Worm (Caenorhabditis elegans) whole organism, late embryonic: ENCODE measurements around the gene F56D6.18.
"Not testable (repeated sequence)": the region's sequence is repeated elsewhere in the genome, so short reads cannot be mapped to it uniquely, and the experiment has no call there.

Experiments used
- C08G9.2 ChIP-seq: sonication (generic microtip); optimal IDR thresholded peaks from 2 replicates; lab custom pipeline; 2016; ENCODE audit warnings: mild to moderate bottlenecking, missing genetic modification characterization, moderate library complexity, missing compliant biosample characterization
- K02D7.2 ChIP-seq: sonication (generic microtip); optimal IDR thresholded peaks from 2 replicates; lab custom pipeline; 2017; ENCODE audit warnings: mild to moderate bottlenecking, missing genetic modification characterization, missing compliant biosample characterization
- Y22D7AL.16 ChIP-seq: sonication (generic microtip); optimal IDR thresholded peaks from 2 replicates; lab custom pipeline; 2016; ENCODE audit warnings: missing genetic modification characterization, missing compliant biosample characterization
- ahr-1 ChIP-seq: sonication (generic microtip); optimal IDR thresholded peaks from 2 replicates; lab custom pipeline; 2016; ENCODE audit warnings: missing genetic modification characterization, missing compliant biosample characterization
- ama-1 ChIP-seq: fragments of 150-350 bp; optimal IDR thresholded peaks from 2 replicates; lab custom pipeline; 2014
- ceh-14 ChIP-seq: sonication (generic microtip); optimal IDR thresholded peaks from 2 replicates; lab custom pipeline; 2016; ENCODE audit warnings: missing genotype, missing genetic modification characterization, missing compliant biosample characterization
- ceh-22 ChIP-seq: sonication (generic microtip); optimal IDR thresholded peaks from 2 replicates; lab custom pipeline; 2017; ENCODE audit warnings: missing biosample characterization, missing genetic modification characterization
- ceh-6 ChIP-seq: fragments of 200-800 bp; sonication (Bioruptor generic); optimal IDR thresholded peaks from 2 replicates; lab custom pipeline; 2018; ENCODE audit warnings: mild to moderate bottlenecking, missing genetic modification characterization, missing compliant biosample characterization
- dve-1 ChIP-seq: sonication (generic microtip); optimal IDR thresholded peaks from 2 replicates; lab custom pipeline; 2017; ENCODE audit warnings: antibody characterized with exemption, mild to moderate bottlenecking, missing genetic modification characterization, missing compliant biosample characterization
- elt-2 ChIP-seq: sonication (generic microtip); optimal IDR thresholded peaks from 2 replicates; lab custom pipeline; 2016; ENCODE audit warnings: missing genetic modification reagents, missing genetic modification characterization, missing compliant biosample characterization
- elt-4 ChIP-seq: sonication (generic microtip); optimal IDR thresholded peaks from 2 replicates; lab custom pipeline; 2016; ENCODE audit warnings: missing genetic modification characterization, missing compliant biosample characterization
- ets-4 ChIP-seq: sonication (generic microtip); optimal IDR thresholded peaks from 2 replicates; lab custom pipeline; 2016; ENCODE audit warnings: missing genetic modification characterization, missing compliant biosample characterization
- fkh-10 ChIP-seq: fragments of 150-350 bp; optimal IDR thresholded peaks from 2 replicates; lab custom pipeline; 2014; ENCODE audit warnings: missing biosample characterization, missing genetic modification reagents, missing genetic modification characterization
- fkh-6 ChIP-seq: sonication (generic microtip); optimal IDR thresholded peaks from 2 replicates; lab custom pipeline; 2016; ENCODE audit warnings: missing genetic modification characterization, missing compliant biosample characterization
- hlh-13 ChIP-seq: fragments of 200-800 bp; sonication (Bioruptor generic); optimal IDR thresholded peaks from 2 replicates; lab custom pipeline; 2018; ENCODE audit warnings: mild to moderate bottlenecking, missing genetic modification characterization, missing compliant biosample characterization
- hlh-15 ChIP-seq: sonication (generic microtip); optimal IDR thresholded peaks from 2 replicates; lab custom pipeline; 2016; ENCODE audit warnings: missing genetic modification characterization, missing compliant biosample characterization
- hlh-6 ChIP-seq: sonication (generic microtip); optimal IDR thresholded peaks from 2 replicates; lab custom pipeline; 2016; ENCODE audit warnings: missing genotype, missing genetic modification characterization, missing compliant biosample characterization
- lim-6 ChIP-seq: sonication (generic microtip); optimal IDR thresholded peaks from 2 replicates; lab custom pipeline; 2016; ENCODE audit warnings: missing genetic modification characterization, missing compliant biosample characterization
- lin-11 ChIP-seq: fragments of 200-800 bp; sonication (Bioruptor generic); optimal IDR thresholded peaks from 2 replicates; lab custom pipeline; 2018; ENCODE audit warnings: mild to moderate bottlenecking, missing genetic modification characterization, missing compliant biosample characterization
- madf-2 ChIP-seq: sonication (generic microtip); optimal IDR thresholded peaks from 2 replicates; lab custom pipeline; 2017; ENCODE audit warnings: missing genetic modification characterization, missing compliant biosample characterization
- mec-3 ChIP-seq: sonication (generic microtip); optimal IDR thresholded peaks from 2 replicates; lab custom pipeline; 2016; ENCODE audit warnings: borderline replicate concordance, missing genetic modification characterization, missing compliant biosample characterization
- nfya-1 ChIP-seq: sonication (generic microtip); optimal IDR thresholded peaks from 2 replicates; lab custom pipeline; 2017; ENCODE audit warnings: missing genetic modification characterization, mild to moderate bottlenecking, missing compliant biosample characterization, antibody characterized with exemption, moderate library complexity
- npax-4 ChIP-seq: sonication (generic microtip); optimal IDR thresholded peaks from 2 replicates; lab custom pipeline; 2016; ENCODE audit warnings: missing genetic modification characterization, missing compliant biosample characterization
- odd-2 ChIP-seq: sonication (generic microtip); optimal IDR thresholded peaks from 2 replicates; lab custom pipeline; 2017; ENCODE audit warnings: antibody characterized with exemption, mild to moderate bottlenecking, missing genetic modification characterization, missing compliant biosample characterization
- pax-1 ChIP-seq: fragments of 150-350 bp; optimal IDR thresholded peaks from 2 replicates; lab custom pipeline; 2014; ENCODE audit warnings: missing biosample characterization, missing genetic modification characterization
- pha-2 ChIP-seq: sonication (generic microtip); optimal IDR thresholded peaks from 2 replicates; lab custom pipeline; 2017; ENCODE audit warnings: mild to moderate bottlenecking, missing genetic modification characterization, missing compliant biosample characterization
- pha-4 ChIP-seq: fragments of 150-350 bp; optimal IDR thresholded peaks from 2 replicates; lab custom pipeline; 2018; ENCODE audit warnings: missing biosample characterization, missing genetic modification reagents, missing genetic modification characterization
- ref-2 ChIP-seq: sonication (generic microtip); optimal IDR thresholded peaks from 2 replicates; lab custom pipeline; 2016; ENCODE audit warnings: missing genetic modification characterization, missing compliant biosample characterization
- sdc-2 ChIP-seq: sonication (generic microtip); optimal IDR thresholded peaks from 2 replicates; lab custom pipeline; 2016; ENCODE audit warnings: missing genotype, missing genetic modification characterization, missing compliant biosample characterization
- sox-4 ChIP-seq: sonication (generic microtip); optimal IDR thresholded peaks from 2 replicates; lab custom pipeline; 2017; ENCODE audit warnings: mild to moderate bottlenecking, missing genetic modification characterization, inconsistent platforms, missing compliant biosample characterization
- tbx-7 ChIP-seq: sonication (generic microtip); optimal IDR thresholded peaks from 2 replicates; lab custom pipeline; 2016; ENCODE audit warnings: missing genotype, missing genetic modification characterization, missing compliant biosample characterization
- ttx-3 ChIP-seq: sonication (generic microtip); optimal IDR thresholded peaks from 2 replicates; lab custom pipeline; 2016; ENCODE audit warnings: missing genetic modification reagents, missing genetic modification characterization, missing compliant biosample characterization
- unc-3 ChIP-seq, 2 experiments: fragments of 200-800 bp in 1 of 2; sonication (Bioruptor generic) in 1 of 2; sonication (generic microtip) in 1 of 2; conservative IDR thresholded peaks in 1 of 2; optimal IDR thresholded peaks in 1 of 2; 2 replicates each; pipeline versions ENCODE4 v1.3.6 to Lab custom; 2016 to 2022; ENCODE audit warnings: missing compliant biosample characterization in 2 of 2, missing genetic modification characterization in 2 of 2, missing genetic modification reagents in 1 of 2
- unc-86 ChIP-seq: sonication (generic microtip); optimal IDR thresholded peaks from 2 replicates; lab custom pipeline; 2016; ENCODE audit warnings: missing genetic modification characterization, missing compliant biosample characterization
- zip-5 ChIP-seq: sonication (generic microtip); optimal IDR thresholded peaks from 2 replicates; lab custom pipeline; 2016; ENCODE audit warnings: missing genetic modification characterization, missing compliant biosample characterization

F56D6.18 gene

DNA sequence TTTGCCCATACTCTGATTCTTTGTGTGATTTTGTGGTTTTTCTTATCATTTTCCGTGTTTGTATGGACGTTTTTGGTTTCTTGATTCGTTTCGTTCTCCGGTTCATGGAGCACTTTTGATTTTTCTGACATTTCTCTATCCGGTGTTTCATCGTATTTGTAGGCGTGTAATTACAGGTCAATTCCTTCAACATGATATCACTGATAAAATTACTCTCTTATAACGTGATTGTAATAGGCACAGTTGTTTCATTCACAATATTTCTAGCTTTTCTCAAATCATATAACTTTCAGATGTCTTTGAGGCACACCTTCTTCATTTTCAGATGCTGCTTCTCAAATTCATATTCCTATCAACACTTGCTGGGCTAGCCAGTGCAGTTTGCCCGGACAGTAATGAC lies 20.7 kb upstream of the F56D6.18 start, which contains the start of gene clec-70:
Gene clec-70 (plus strand): TSS at position 301 of the 400 bp plus-strand sequence.
- TF ChIP-seq pha-2, madf-2, unc-86 (tag; lab: Kevin White, UChicago): not testable (repeated sequence)
- TF ChIP-seq, all 69 proteins: peak for 0; not testable (repeated sequence) for 69

DNA sequence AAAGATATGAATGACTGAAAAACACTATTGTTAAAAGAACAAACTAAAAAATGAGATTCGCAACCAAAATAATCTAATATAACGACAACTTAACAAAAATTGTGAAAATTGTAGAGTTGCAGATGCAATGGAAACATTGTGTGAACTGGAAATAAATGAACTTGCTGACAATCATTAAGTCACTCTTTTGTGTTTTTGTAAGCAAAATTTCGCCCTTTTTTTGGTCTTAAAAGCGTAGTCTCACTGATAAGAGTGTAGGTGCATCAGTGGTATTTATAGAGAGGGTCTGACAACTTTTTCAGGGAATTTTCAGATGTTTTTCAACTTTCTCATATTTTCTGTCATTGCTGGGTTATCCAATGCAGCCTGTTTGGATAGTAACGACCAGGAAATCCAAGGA lies 14.4 kb upstream of the F56D6.18 start, which contains the start of gene clec-68:
Gene clec-68 (plus strand): TSS at position 301 of the 400 bp plus-strand sequence.
- TF ChIP-seq tbx-7 (tag; lab: Kevin White, UChicago) (no peak), C08G9.2 (tag; lab: Kevin White, UChicago) (no peak), unc-86 (tag; lab: Kevin White, UChicago) (no peak), ets-4 (no peak), pax-1 (tag; lab: Kevin White, UChicago) (no peak), ahr-1 (tag; lab: Kevin White, UChicago) (no peak), ref-2 (tag; lab: Kevin White, UChicago) (no peak), ttx-3 (tag; lab: Kevin White, UChicago) (no peak), hlh-15 (tag; lab: Kevin White, UChicago) (no peak)

DNA sequence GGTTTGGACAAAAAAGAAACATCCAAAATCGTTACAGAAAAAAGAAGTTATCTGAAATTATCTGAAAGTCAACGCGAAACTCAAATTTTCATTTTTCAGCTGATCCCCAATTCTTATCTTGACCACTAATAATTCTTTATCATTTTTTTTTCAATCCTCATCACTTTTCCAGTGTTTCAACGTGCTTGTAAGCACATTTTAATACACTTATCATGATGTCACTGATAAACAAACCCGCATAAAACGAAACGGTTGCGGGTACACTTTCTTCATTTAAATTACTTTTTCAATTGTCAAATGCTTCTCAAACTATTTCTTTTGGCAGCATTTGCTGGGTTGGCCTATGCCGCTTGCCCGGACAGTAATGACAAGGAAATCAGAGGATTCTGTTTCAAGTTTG lies 10.2 kb upstream of the F56D6.18 start, which contains the start of gene clec-67:
Gene clec-67 (plus strand): TSS at position 268 of the 400 bp plus-strand sequence.
- no peak for TF ChIP-seq odd-2 (tag; lab: Kevin White, UChicago)
- no peak for TF ChIP-seq unc-86 (tag; lab: Kevin White, UChicago)
- TF ChIP-seq pha-4, result no peak
- TF ChIP-seq madf-2 (tag; lab: Kevin White, UChicago), result no peak
- no peak for TF ChIP-seq pha-2 (tag; lab: Kevin White, UChicago)
- no peak for TF ChIP-seq dve-1
- no peak for TF ChIP-seq fkh-10 (GFP tag; lab: Kevin White, UChicago)
- TF ChIP-seq hlh-6, result no peak
- TF ChIP-seq ceh-22 (tag; lab: Kevin White, UChicago), result no peak
- TF ChIP-seq lin-11 (tag; lab: Kevin White, UChicago), result no peak
- TF ChIP-seq C08G9.2 (tag; lab: Kevin White, UChicago), result no peak
- TF ChIP-seq ttx-3 (tag; lab: Kevin White, UChicago), result no peak

DNA sequence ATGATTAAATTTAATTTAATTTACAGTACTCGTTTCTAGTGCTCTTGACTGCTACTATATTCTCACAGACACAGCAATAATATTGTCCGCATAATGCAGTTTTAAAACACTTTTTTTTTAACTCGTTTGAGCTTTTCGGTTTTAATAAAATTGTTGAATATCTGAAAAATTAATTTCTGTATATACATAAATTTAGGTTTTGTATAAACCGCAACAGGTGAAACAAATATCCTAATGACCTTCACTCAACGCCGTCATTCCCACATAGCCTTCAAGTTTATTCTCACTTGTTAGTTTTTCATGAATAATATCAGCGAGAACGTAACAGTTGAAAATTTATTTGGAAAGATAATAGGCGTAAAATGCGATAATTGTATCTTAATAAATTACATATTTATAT lies 7.8 kb upstream of the F56D6.18 start, which contains the start of gene srz-19:
Gene srz-19 (plus strand): TSS at position 301 of the 400 bp plus-strand sequence.
- TF ChIP-seq C08G9.2 (tag; lab: Kevin White, UChicago) (no peak), unc-86 (tag; lab: Kevin White, UChicago) (no peak), mec-3 (tag; lab: Kevin White, UChicago) (no peak), fkh-6 (no peak), sox-4 (tag; lab: Kevin White, UChicago) (no peak), lim-6 (tag; lab: Kevin White, UChicago) (no peak), ceh-14 (tag; lab: Kevin White, UChicago) (no peak), madf-2 (tag; lab: Kevin White, UChicago) (no peak), odd-2 (tag; lab: Kevin White, UChicago) (no peak), npax-4 (tag; lab: Kevin White, UChicago) (no peak)

DNA sequence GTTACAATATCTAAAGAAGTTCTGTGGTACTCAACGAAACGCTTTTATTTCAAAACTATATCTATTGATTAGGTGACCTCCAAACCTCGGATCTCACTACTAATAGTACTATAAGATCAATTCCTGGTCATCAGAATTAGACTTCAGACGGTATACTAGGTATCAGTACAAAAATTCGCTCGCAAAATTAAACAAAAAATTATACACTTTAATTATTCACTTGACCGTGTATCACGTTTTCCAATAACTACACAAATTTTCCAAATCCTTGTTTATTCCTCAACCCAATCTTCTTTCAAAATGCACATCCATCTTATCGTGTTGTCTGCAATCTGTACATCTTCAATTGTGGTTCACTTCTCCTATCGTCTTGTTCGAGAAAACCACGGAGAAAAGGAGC lies 6.4 kb upstream of the F56D6.18 start, which contains the start of gene F56D6.23:
Gene F56D6.23 (plus strand): TSS at position 301 of the 400 bp plus-strand sequence.
- TF ChIP-seq zip-5 (tag; lab: Kevin White, UChicago) (no peak), ceh-6 (GFP tag; lab: Kevin White, UChicago) (no peak), hlh-13 (GFP tag; lab: Kevin White, UChicago) (no peak), unc-3 (GFP tag; conservative IDR thresholded peaks at IDR 0.05; lab: Robert Waterston, UW) (no peak), unc-3 (tag; optimal IDR thresholded peaks at IDR 0.05; lab: Kevin White, UChicago) (no peak), ama-1 (lab: Kevin White, UChicago) (no peak), elt-2 (tag; lab: Kevin White, UChicago) (no peak), ets-4 (no peak), sdc-2 (tag; lab: Kevin White, UChicago) (no peak), lin-11 (tag; lab: Kevin White, UChicago) (no peak), Y22D7AL.16 (tag; lab: Kevin White, UChicago) (no peak), ceh-22 (tag; lab: Kevin White, UChicago) (no peak), elt-4 (tag; lab: Kevin White, UChicago) (no peak), K02D7.2 (tag; lab: Kevin White, UChicago) (no peak), sox-4 (tag; lab: Kevin White, UChicago) (no peak), madf-2 (tag; lab: Kevin White, UChicago) (no peak), pax-1 (tag; lab: Kevin White, UChicago) (no peak), mec-3 (tag; lab: Kevin White, UChicago) (no peak), nfya-1 (no peak)
